Fruit fly (Drosophila melanogaster) whole organism, embryonic: ENCODE measurements around the gene Ugt35E1.

Source experiments
- Adf1 ChIP-seq: fragments of 200-800 bp; sonication (Bioruptor generic); IDR thresholded peaks from 2 replicates; pipeline ENCODE4 v1.3.6; 2022; ENCODE audit warnings: missing biosample characterization, missing genetic modification characterization
- BtbVII ChIP-seq: fragments of 200-800 bp; sonication (Bioruptor generic); optimal IDR thresholded peaks from 3 replicates; lab custom pipeline; 2017; ENCODE audit warnings: missing biosample characterization, mild to moderate bottlenecking, missing genetic modification characterization
- CG10543 ChIP-seq: fragments of 200-800 bp; sonication (Bioruptor generic); optimal IDR thresholded peaks from 3 replicates; lab custom pipeline; 2017; ENCODE audit warnings: missing biosample characterization, mild to moderate bottlenecking, missing genetic modification characterization, moderate library complexity
- CG11085 ChIP-seq: fragments of 200-800 bp; sonication (Bioruptor generic); IDR thresholded peaks from 2 replicates; pipeline ENCODE4 v1.3.6; 2022; ENCODE audit warnings: missing biosample characterization, missing genetic modification characterization
- CG12299 ChIP-seq: fragments of 200-800 bp; sonication (Bioruptor generic); optimal IDR thresholded peaks from 2 replicates; lab custom pipeline; 2018; ENCODE audit warnings: missing biosample characterization, mild to moderate bottlenecking, missing genetic modification characterization
- CG1233 ChIP-seq: fragments of 200-800 bp; sonication (Bioruptor generic); optimal IDR thresholded peaks from 4 replicates; lab custom pipeline; 2018; ENCODE audit warnings: missing biosample characterization, mild to moderate bottlenecking, missing genetic modification characterization
- CG12659 ChIP-seq: fragments of 200-800 bp; sonication (Bioruptor generic); optimal IDR thresholded peaks from 3 replicates; lab custom pipeline; 2017; ENCODE audit warnings: mild to moderate bottlenecking, missing biosample characterization, missing genetic modification reagents, missing genetic modification characterization
- CG15479 ChIP-seq: fragments of 200-800 bp; sonication (Bioruptor generic); optimal IDR thresholded peaks from 3 replicates; lab custom pipeline; 2019; ENCODE audit warnings: missing biosample characterization, mild to moderate bottlenecking, missing genetic modification characterization, moderate library complexity
- CG17385 ChIP-seq: fragments of 200-800 bp; sonication (Bioruptor generic); optimal IDR thresholded peaks from 3 replicates; lab custom pipeline; 2018; ENCODE audit warnings: missing biosample characterization, mild to moderate bottlenecking, missing genetic modification characterization
- CG18619 ChIP-seq: fragments of 200-800 bp; sonication (Bioruptor generic); optimal IDR thresholded peaks from 3 replicates; lab custom pipeline; 2017; ENCODE audit warnings: missing biosample characterization, mild to moderate bottlenecking, missing genetic modification characterization
- CG2875 ChIP-seq: fragments of 200-800 bp; sonication (Bioruptor generic); optimal IDR thresholded peaks from 2 replicates; lab custom pipeline; 2017; ENCODE audit warnings: missing biosample characterization, mild to moderate bottlenecking, missing genetic modification characterization, missing genetic modification reagents
- CG31224 ChIP-seq: fragments of 200-800 bp; sonication (Bioruptor generic); IDR thresholded peaks from 2 replicates; pipeline ENCODE4 v1.3.6; 2022; ENCODE audit warnings: missing biosample characterization, missing genetic modification characterization
- CG34422 ChIP-seq: fragments of 200-800 bp; sonication (Bioruptor generic); IDR thresholded peaks from 3 replicates; pipeline ENCODE4 v1.3.6; 2022; ENCODE audit warnings: missing biosample characterization, missing genetic modification characterization
- CG6175 ChIP-seq: fragments of 200-800 bp; sonication (Bioruptor generic); IDR thresholded peaks from 3 replicates; pipeline ENCODE4 v1.3.6; 2022; ENCODE audit warnings: missing biosample characterization, missing genetic modification characterization
- CG6854 ChIP-seq: fragments of 200-800 bp; sonication (Bioruptor generic); optimal IDR thresholded peaks from 3 replicates; lab custom pipeline; 2017; ENCODE audit warnings: missing biosample characterization, mild to moderate bottlenecking, missing genetic modification characterization
- CG7745 ChIP-seq: fragments of 200-800 bp; sonication (Bioruptor generic); optimal IDR thresholded peaks from 2 replicates; lab custom pipeline; 2018; ENCODE audit warnings: missing biosample characterization, mild to moderate bottlenecking, missing genetic modification characterization, moderate library complexity
- CG9797 ChIP-seq: fragments of 200-800 bp; sonication (Bioruptor generic); optimal IDR thresholded peaks from 3 replicates; lab custom pipeline; 2018; ENCODE audit warnings: missing biosample characterization, mild to moderate bottlenecking, missing genetic modification characterization
- Camta ChIP-seq: fragments of 200-800 bp; sonication (Bioruptor generic); optimal IDR thresholded peaks from 2 replicates; lab custom pipeline; 2016; ENCODE audit warnings: missing biosample characterization, missing genetic modification characterization
- Dll ChIP-seq: fragments of 200-800 bp; sonication (Bioruptor generic); IDR thresholded peaks from 4 replicates; pipeline ENCODE4 v1.3.6; 2022; ENCODE audit warnings: missing biosample characterization, missing genetic modification characterization; ENCODE audit not compliant: partially characterized antibody
- Doc2 ChIP-seq: fragments of 200-800 bp; sonication (Bioruptor generic); IDR thresholded peaks from 2 replicates; pipeline ENCODE4 v1.3.6; 2022; ENCODE audit warnings: missing biosample characterization, missing genetic modification characterization
- Drgx ChIP-seq: fragments of 200-800 bp; sonication (Bioruptor generic); IDR thresholded peaks from 2 replicates; pipeline ENCODE4 v1.3.6; 2022; ENCODE audit warnings: missing biosample characterization, missing genetic modification characterization
- Ets65A ChIP-seq: fragments of 200-800 bp; sonication (Bioruptor generic); peaks from one replicate; lab custom pipeline; 2016; ENCODE audit warnings: missing biosample characterization, missing genetic modification characterization
- HLH54F ChIP-seq: fragments of 200-800 bp; sonication (Bioruptor generic); optimal IDR thresholded peaks from 3 replicates; lab custom pipeline; 2016; ENCODE audit warnings: missing biosample characterization, missing genetic modification characterization
- HLHmδ ChIP-seq: fragments of 200-800 bp; sonication (Bioruptor generic); optimal IDR thresholded peaks from 2 replicates; lab custom pipeline; 2018; ENCODE audit warnings: missing biosample characterization, mild to moderate bottlenecking, missing genetic modification characterization, moderate library complexity
- Hey ChIP-seq: fragments of 200-800 bp; sonication (Bioruptor generic); optimal IDR thresholded peaks from 3 replicates; lab custom pipeline; 2018; ENCODE audit warnings: missing biosample characterization, mild to moderate bottlenecking, missing genetic modification characterization
- Hr3 ChIP-seq: fragments of 200-800 bp; sonication (Bioruptor generic); optimal IDR thresholded peaks from 3 replicates; lab custom pipeline; 2016; ENCODE audit warnings: missing biosample characterization, missing genetic modification characterization
- Med ChIP-seq: fragments of 200-800 bp; sonication (Bioruptor generic); peaks from one replicate; lab custom pipeline; 2016; ENCODE audit warnings: missing biosample characterization, missing genetic modification characterization, mild to moderate bottlenecking, inconsistent platforms, moderate library complexity
- NC2α ChIP-seq: fragments of 200-800 bp; sonication (Bioruptor generic); optimal IDR thresholded peaks from 2 replicates; lab custom pipeline; 2016; ENCODE audit warnings: missing biosample characterization, missing genetic modification characterization
- NfI ChIP-seq: fragments of 200-800 bp; sonication (Bioruptor generic); optimal IDR thresholded peaks from 3 replicates; lab custom pipeline; 2018; ENCODE audit warnings: missing biosample characterization, mild to moderate bottlenecking, missing genetic modification characterization, moderate library complexity
- Rfx ChIP-seq: fragments of 200-800 bp; sonication (Bioruptor generic); IDR thresholded peaks from 2 replicates; pipeline ENCODE4 v1.3.6; 2022; ENCODE audit warnings: missing biosample characterization, missing genetic modification characterization
- Sox100B ChIP-seq: fragments of 200-800 bp; sonication (Bioruptor generic); optimal IDR thresholded peaks from 3 replicates; lab custom pipeline; 2018; ENCODE audit warnings: missing biosample characterization, mild to moderate bottlenecking, missing genetic modification characterization
- Sox102F ChIP-seq: fragments of 200-800 bp; sonication (Bioruptor generic); optimal IDR thresholded peaks from 2 replicates; lab custom pipeline; 2018; ENCODE audit warnings: missing biosample characterization, mild to moderate bottlenecking, missing genetic modification characterization, moderate library complexity
- Xbp1 ChIP-seq: fragments of 200-800 bp; sonication (Bioruptor generic); optimal IDR thresholded peaks from 3 replicates; lab custom pipeline; 2016; ENCODE audit warnings: missing biosample characterization, mild to moderate bottlenecking, missing genetic modification characterization
- bbx ChIP-seq: fragments of 200-800 bp; sonication (Bioruptor generic); IDR thresholded peaks from 2 replicates; pipeline ENCODE4 v1.3.6; 2022; ENCODE audit warnings: missing biosample characterization, missing genetic modification characterization; ENCODE audit not compliant: partially characterized antibody
- chif ChIP-seq, 2 experiments: fragments of 200-800 bp; sonication (Bioruptor generic); optimal IDR thresholded peaks; 3 replicates each; lab custom pipeline; 2016; ENCODE audit warnings: missing biosample characterization in 2 of 2, missing genetic modification characterization in 2 of 2
- chinmo ChIP-seq: fragments of 200-800 bp; sonication (Bioruptor generic); IDR thresholded peaks from 4 replicates; pipeline ENCODE4 v1.3.6; 2022; ENCODE audit warnings: missing biosample characterization, missing genetic modification characterization; ENCODE audit not compliant: partially characterized antibody
- chm ChIP-seq: fragments of 200-800 bp; sonication (Bioruptor generic); IDR thresholded peaks from 2 replicates; pipeline ENCODE4 v1.3.6; 2022; ENCODE audit warnings: missing biosample characterization, missing genetic modification characterization
- crol ChIP-seq: fragments of 200-800 bp; sonication (Bioruptor generic); IDR thresholded peaks from 2 replicates; pipeline ENCODE4 v1.3.6; 2022; ENCODE audit warnings: missing biosample characterization, missing genetic modification characterization
- fd64A ChIP-seq: fragments of 200-800 bp; sonication (Bioruptor generic); optimal IDR thresholded peaks from 3 replicates; lab custom pipeline; 2018; ENCODE audit warnings: missing biosample characterization, mild to moderate bottlenecking, missing genetic modification characterization
- ftz-f1 ChIP-seq: fragments of 200-800 bp; sonication (Bioruptor generic); optimal IDR thresholded peaks from 2 replicates; lab custom pipeline; 2016; ENCODE audit warnings: missing biosample characterization, missing genetic modification characterization
- gro ChIP-seq: fragments of 200-800 bp; sonication (Bioruptor generic); optimal IDR thresholded peaks from 2 replicates; lab custom pipeline; 2016; ENCODE audit warnings: missing biosample characterization, missing genetic modification characterization
- her ChIP-seq: fragments of 200-800 bp; sonication (Bioruptor generic); optimal IDR thresholded peaks from 2 replicates; lab custom pipeline; 2016; ENCODE audit warnings: missing biosample characterization, missing genetic modification characterization
- otp ChIP-seq: fragments of 200-800 bp; sonication (Bioruptor generic); IDR thresholded peaks from 3 replicates; pipeline ENCODE4, ENCODE4 v1.3.6; 2022; ENCODE audit warnings: missing biosample characterization, missing genetic modification characterization
- phol ChIP-seq: fragments of 200-800 bp; sonication (Bioruptor generic); optimal IDR thresholded peaks from 3 replicates; lab custom pipeline; 2018; ENCODE audit warnings: missing biosample characterization, mild to moderate bottlenecking, missing genetic modification characterization, moderate library complexity
- pita ChIP-seq: fragments of 200-800 bp; sonication (Bioruptor generic); optimal IDR thresholded peaks from 2 replicates; lab custom pipeline; 2017; ENCODE audit warnings: missing biosample characterization, mild to moderate bottlenecking, missing genetic modification characterization
- rib ChIP-seq: fragments of 200-800 bp; sonication (Bioruptor generic); IDR thresholded peaks from 2 replicates; pipeline ENCODE4 v1.3.6; 2022; ENCODE audit warnings: missing biosample characterization, missing genetic modification characterization
- run ChIP-seq: fragments of 200-800 bp; sonication (Bioruptor generic); optimal IDR thresholded peaks from 3 replicates; lab custom pipeline; 2018; ENCODE audit warnings: missing biosample characterization, mild to moderate bottlenecking, missing genetic modification characterization
- schlank ChIP-seq: fragments of 200-800 bp; sonication (Bioruptor generic); optimal IDR thresholded peaks from 2 replicates; lab custom pipeline; 2018; ENCODE audit warnings: missing biosample characterization, mild to moderate bottlenecking, missing genetic modification characterization
- sd ChIP-seq: fragments of 200-800 bp; sonication (Bioruptor generic); optimal IDR thresholded peaks from 3 replicates; lab custom pipeline; 2018; ENCODE audit warnings: missing biosample characterization, mild to moderate bottlenecking, missing genetic modification characterization, moderate library complexity
- sima ChIP-seq: fragments of 200-800 bp; sonication (Bioruptor generic); optimal IDR thresholded peaks from 2 replicates; lab custom pipeline; 2016; ENCODE audit warnings: missing biosample characterization, missing genetic modification characterization
- stc ChIP-seq: fragments of 200-800 bp; sonication (Bioruptor generic); IDR thresholded peaks from 2 replicates; pipeline ENCODE4 v1.3.6; 2022; ENCODE audit warnings: missing biosample characterization, missing genetic modification characterization

Ugt35E1 gene

dm6 chr3R:11198062-11198472 lies 32.2 kb upstream of the Ugt35E1 start (continued):
- TF ChIP-seq chinmo = peak; percentile 87; the same call in 1 of the 4 replicates
- TF ChIP-seq chm = no peak
- no peak for TF ChIP-seq Camta (GFP tag; lab: Kevin White, UChicago)
- no peak for TF ChIP-seq Hr3 (GFP tag; lab: Kevin White, UChicago)
- TF ChIP-seq HLH54F (GFP tag; lab: Kevin White, UChicago) = no peak
- TF ChIP-seq crol (GFP tag; lab: Robert Waterston, UW) = peak; percentile 99
- no peak for TF ChIP-seq NC2α (GFP tag; lab: Kevin White, UChicago)
- TF ChIP-seq gro (GFP tag; lab: Kevin White, UChicago) = peak; percentile 18
- TF ChIP-seq Xbp1 (GFP tag; lab: Kevin White, UChicago) = peak; percentile 23
- no peak for TF ChIP-seq schlank (tag; lab: Kevin White, UChicago)
- TF ChIP-seq otp = 0 out of 3 replicates have a peak, but pooled peaks have one; percentile 8
- TF ChIP-seq phol (tag; lab: Kevin White, UChicago) = no peak
- no peak for TF ChIP-seq her (GFP tag; lab: Kevin White, UChicago)
- TF ChIP-seq Ets65A (GFP tag; lab: Kevin White, UChicago) = peak; percentile 57
- peak; percentile 41; the same call in 1 of the 3 replicates for TF ChIP-seq CG34422 (GFP tag; lab: Robert Waterston, UW)
- TF ChIP-seq NfI (GFP tag; lab: Kevin White, UChicago) = no peak
- no peak for TF ChIP-seq CG1233 (GFP tag; lab: Kevin White, UChicago)
- no peak for TF ChIP-seq CG2875
- TF ChIP-seq ftz-f1 (GFP tag; lab: Kevin White, UChicago) = peak; percentile 54
- TF ChIP-seq CG18619 (GFP tag; lab: Kevin White, UChicago) = no peak
- TF ChIP-seq rib (GFP tag; lab: Robert Waterston, UW) = peak; percentile 52; the same call in 1 of the 2 replicates
- peak; percentile 92 for TF ChIP-seq Med (GFP tag; lab: Kevin White, UChicago)
- no peak for TF ChIP-seq Sox100B (GFP tag; lab: Kevin White, UChicago)
- TF ChIP-seq Dll (GFP tag; lab: Robert Waterston, UW) = no peak
- no peak for TF ChIP-seq Doc2 (GFP tag; lab: Robert Waterston, UW)
- no peak for TF ChIP-seq CG6854 (GFP tag; lab: Kevin White, UChicago)
- TF ChIP-seq run (tag; lab: Kevin White, UChicago) = peak; percentile 53
- TF ChIP-seq BtbVII (GFP tag; lab: Kevin White, UChicago) = peak; percentile 19
- peak; percentile 44; the same call in 1 of the 2 replicates for TF ChIP-seq Rfx
- TF ChIP-seq sd (tag; lab: Kevin White, UChicago) = peak; percentile 86
- peak; percentile 3 for TF ChIP-seq CG17385
- no peak for TF ChIP-seq CG7745 (tag; lab: Kevin White, UChicago)
- TF ChIP-seq CG12299 = no peak
- TF ChIP-seq sima (GFP tag; lab: Kevin White, UChicago) = no peak
- no peak; the same call in 1 of the 2 replicates for TF ChIP-seq Adf1 (GFP tag; lab: Robert Waterston, UW)
- peak; percentile 54 for TF ChIP-seq CG10543 (GFP tag; lab: Kevin White, UChicago)
- no peak for TF ChIP-seq CG31224
- TF ChIP-seq fd64A = no peak
- TF ChIP-seq CG6175 (GFP tag; lab: Robert Waterston, UW) = 0 out of 3 replicates have a peak, but pooled peaks have one; percentile 23
- no peak for TF ChIP-seq chif (GFP tag; optimal IDR thresholded peaks at IDR 0.05; lab: Kevin White, UChicago)
- peak; percentile 41; the same call in 1 of the 2 replicates for TF ChIP-seq bbx (GFP tag; lab: Robert Waterston, UW)
- no peak for TF ChIP-seq CG11085 (GFP tag; lab: Robert Waterston, UW)
- no peak for TF ChIP-seq stc (GFP tag; lab: Robert Waterston, UW)
- TF ChIP-seq HLHmδ (GFP tag; lab: Kevin White, UChicago) = no peak
- no peak for TF ChIP-seq Sox102F (GFP tag; lab: Kevin White, UChicago)
- no peak for TF ChIP-seq CG9797 (GFP tag; lab: Kevin White, UChicago)
- no peak for TF ChIP-seq CG15479 (GFP tag; lab: Kevin White, UChicago)
- peak; percentile 46 for TF ChIP-seq Hey (tag; lab: Kevin White, UChicago)
- no peak for TF ChIP-seq CG12659 (GFP tag; lab: Kevin White, UChicago)
- no peak for TF ChIP-seq pita (GFP tag; lab: Kevin White, UChicago)
- peak; percentile 47; the same call in 1 of the 2 replicates for TF ChIP-seq Drgx (GFP tag; lab: Robert Waterston, UW)
